Fruit fly (Drosophila melanogaster): ENCODE measurements around the gene rept.

rept gene

DNA sequence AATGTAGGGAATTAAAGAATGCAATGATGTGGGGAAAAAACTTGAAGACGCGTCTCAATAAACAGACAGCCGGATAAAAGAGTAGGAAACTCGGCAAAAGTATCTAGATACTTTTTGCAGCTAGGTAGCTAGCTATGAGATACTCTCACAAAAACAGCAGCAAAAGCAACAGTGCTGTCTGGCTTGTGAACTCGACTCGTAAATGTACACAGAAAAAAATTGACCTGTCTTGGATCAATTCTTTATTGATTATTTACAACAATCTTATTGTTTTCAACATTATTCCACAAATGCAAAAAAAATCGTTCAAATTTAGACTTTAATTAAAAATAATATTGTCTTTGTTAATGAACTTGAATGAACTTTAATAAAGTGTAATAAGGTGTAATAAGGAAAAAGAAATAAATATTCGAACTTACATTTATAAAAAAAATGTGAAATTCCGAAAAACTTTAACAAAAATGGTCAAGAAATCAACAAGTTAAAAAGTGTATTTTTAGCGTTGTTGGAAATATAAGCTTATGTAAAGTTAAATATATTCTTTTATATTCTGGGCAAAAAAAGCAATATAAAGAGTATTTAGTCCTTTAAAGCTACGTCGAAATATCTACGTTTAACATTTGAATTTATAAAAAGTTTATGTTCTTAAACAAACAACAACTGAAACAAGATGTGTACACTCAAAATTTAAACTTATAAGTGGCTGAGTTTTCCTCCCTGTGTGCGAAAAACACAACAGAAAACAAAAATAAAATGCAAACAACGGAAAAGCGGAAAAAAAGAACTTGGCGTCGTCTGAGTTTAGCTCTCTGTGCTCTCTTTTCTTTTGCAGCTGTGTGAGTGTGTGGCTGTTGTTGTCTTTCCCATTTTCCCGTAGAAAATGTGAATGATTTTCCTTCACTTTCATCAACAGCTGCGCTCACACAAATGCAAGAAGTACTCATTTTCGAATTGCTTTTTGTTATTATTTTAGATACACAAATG, 21.1 kb upstream of the rept start (continued):
- TF ChIP-seq Rx (GFP tag; IDR thresholded peaks at IDR 0.05) (no peak), CG12071 (GFP tag; optimal IDR thresholded peaks at IDR 0.05) (no peak), CG8388 (GFP tag; optimal IDR thresholded peaks at IDR 0.05) (peak; percentile 13), fd3F (GFP tag; optimal IDR thresholded peaks at IDR 0.05) (no peak), btn (GFP tag; optimal IDR thresholded peaks at IDR 0.05) (no peak), CG4360 (GFP tag; IDR thresholded peaks at IDR 0.05) (peak; percentile 58; the same call in 1 of the 2 replicates), grau (tag; optimal IDR thresholded peaks at IDR 0.05) (peak; percentile 3), CG32767 (GFP tag; IDR thresholded peaks at IDR 0.05) (no peak), CG2712 (tag; optimal IDR thresholded peaks at IDR 0.05) (peak; percentile 10), CG9215 (GFP tag; IDR thresholded peaks at IDR 0.05) (no peak), CG9609 (GFP tag; optimal IDR thresholded peaks at IDR 0.05) (no peak), ranshi (GFP tag; IDR thresholded peaks at IDR 0.05) (0 out of 2 replicates have a peak, but pooled peaks have one; percentile 12), CG7556 (GFP tag; optimal IDR thresholded peaks at IDR 0.05) (peak; percentile 31), CoRest (tag; optimal IDR thresholded peaks at IDR 0.05) (peak; percentile 11), sqz (GFP tag; optimal IDR thresholded peaks at IDR 0.05) (no peak), Hr51 (GFP tag; optimal IDR thresholded peaks at IDR 0.05) (peak in 1 of 2 experiments; percentile 12), CG6175 (GFP tag; IDR thresholded peaks at IDR 0.05) (no peak), CG12391 (tag; optimal IDR thresholded peaks at IDR 0.05) (peak; percentile 36), Side (GFP tag; optimal IDR thresholded peaks at IDR 0.05) (no peak), CG11695 (GFP tag; IDR thresholded peaks at IDR 0.05) (0 out of 3 replicates have a peak, but pooled peaks have one; percentile 8), unc-4 (GFP tag; IDR thresholded peaks at IDR 0.05; ENCODE audit: partially characterized antibody) (no peak), CG17361 (GFP tag; IDR thresholded peaks at IDR 0.05) (peak; percentile 65; the same call in 2 of the 3 replicates), ara (GFP tag; IDR thresholded peaks at IDR 0.05) (no peak), CG10321 (GFP tag; IDR thresholded peaks at IDR 0.05) (no peak), CG10366 (GFP tag; IDR thresholded peaks at IDR 0.05) (no peak), CG6765 (GFP tag; optimal IDR thresholded peaks at IDR 0.05) (no peak), Doc2 (GFP tag; IDR thresholded peaks at IDR 0.05) (no peak), nom (GFP tag; optimal IDR thresholded peaks at IDR 0.05) (peak; percentile 71), CG2678 (tag; optimal IDR thresholded peaks at IDR 0.05) (peak; percentile 33), Sry-δ (GFP tag; optimal IDR thresholded peaks at IDR 0.05) (no peak), Drgx (GFP tag; IDR thresholded peaks at IDR 0.05) (peak; percentile 74)

DNA sequence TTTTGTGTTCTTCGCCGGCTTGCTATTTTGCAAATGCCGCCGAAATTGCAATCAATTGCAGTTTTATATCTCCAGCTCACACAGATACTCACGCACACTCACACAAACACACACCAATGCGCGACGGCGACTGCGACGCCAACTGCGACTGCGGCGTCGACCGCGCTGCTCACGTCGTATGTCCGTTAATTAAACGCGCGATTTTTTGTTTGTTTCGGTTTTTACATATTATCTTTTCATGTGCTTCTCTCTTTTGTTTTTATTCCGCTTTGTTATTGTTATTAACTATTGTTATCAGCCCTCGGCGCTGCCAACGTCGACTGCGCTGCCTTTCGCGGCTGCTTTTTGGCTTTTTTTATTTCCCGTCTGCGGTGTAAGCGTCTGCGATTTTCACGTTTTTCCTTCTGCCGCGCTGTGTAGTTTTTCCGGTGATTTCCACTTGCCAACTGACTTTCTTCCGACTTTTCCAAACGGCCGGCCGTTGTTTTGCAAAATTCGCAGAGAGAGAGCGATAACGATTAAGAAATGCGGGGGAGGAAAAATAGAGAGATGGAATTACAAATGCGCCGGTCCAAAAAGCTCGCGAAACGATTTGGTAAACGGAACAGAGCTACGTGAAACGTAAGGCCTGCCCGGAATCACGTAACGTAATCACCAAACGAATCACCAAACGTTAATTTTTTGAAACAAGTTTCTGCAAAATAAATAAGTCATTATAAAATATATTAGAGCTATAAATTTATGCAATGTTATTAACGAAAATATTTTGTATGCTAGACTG, 20.0 kb upstream of the rept start, which contains the start of gene fz2:
fz2 (minus strand) TSS at position 452 of the 781 bp plus-strand sequence.
- TF ChIP-seq Mad (GFP tag; optimal IDR thresholded peaks at IDR 0.05) (no peak), nom (GFP tag; optimal IDR thresholded peaks at IDR 0.05) (no peak), CG3163 (GFP tag; optimal IDR thresholded peaks at IDR 0.05) (no peak), Bgb (GFP tag; IDR thresholded peaks at IDR 0.05; ENCODE audit: partially characterized antibody) (peak; percentile 35; the same call in 1 of the 2 replicates), hbn (GFP tag; IDR thresholded peaks at IDR 0.05; ENCODE audit: partially characterized antibody) (no peak), btn (GFP tag; optimal IDR thresholded peaks at IDR 0.05) (no peak), chif (GFP tag; optimal IDR thresholded peaks at IDR 0.05) (no peak), CG1024 (GFP tag; IDR thresholded peaks at IDR 0.05) (no peak), insv (GFP tag; optimal IDR thresholded peaks at IDR 0.05) (no peak), sima (GFP tag; optimal IDR thresholded peaks at IDR 0.05) (no peak), CG6272 (GFP tag; IDR thresholded peaks at IDR 0.05) (no peak), CG1529 (GFP tag; optimal IDR thresholded peaks at IDR 0.05) (no peak), CG2889 (GFP tag; IDR thresholded peaks at IDR 0.05) (no peak), CG15514 (GFP tag; optimal IDR thresholded peaks at IDR 0.05) (peak; percentile 5), CG17186 (GFP tag; optimal IDR thresholded peaks at IDR 0.05) (no peak), gsb-n (tag; optimal IDR thresholded peaks at IDR 0.05) (no peak), MESR4 (GFP tag; optimal IDR thresholded peaks at IDR 0.05) (no peak), Oaz (GFP tag; IDR thresholded peaks at IDR 0.05) (no peak), CG1233 (GFP tag; optimal IDR thresholded peaks at IDR 0.05) (no peak)

All from whole organism, embryonic.